Worm (Caenorhabditis elegans): Measurements from ENCODE around the gene F22H10.3.

Gene F22H10.3

ce11 chrX:16648773-16649172, 28.7 kb downstream of the F22H10.3 start:
- TF ChIP-seq W03F9.2 (tag; optimal IDR thresholded peaks at IDR 0.05), result no peak
- no peak for TF ChIP-seq him-1 (tag; optimal IDR thresholded peaks at IDR 0.05)
- TF ChIP-seq dao-5 (tag; optimal IDR thresholded peaks at IDR 0.05), result no peak

- TF ChIP-seq W03F9.2 (tag; optimal IDR thresholded peaks at IDR 0.05) (no peak), him-1 (tag; optimal IDR thresholded peaks at IDR 0.05) (no peak), dao-5 (tag; optimal IDR thresholded peaks at IDR 0.05) (no peak)
These were observed 30.3 kb downstream of the F22H10.3 start for ce11 chrX:16647222-16647621.

ce11 chrX:16644889-16645288, 32.6 kb downstream of the F22H10.3 start:
- TF ChIP-seq W03F9.2 (tag; optimal IDR thresholded peaks at IDR 0.05), result no peak
- no peak for TF ChIP-seq dao-5 (tag; optimal IDR thresholded peaks at IDR 0.05)
- no peak for TF ChIP-seq him-1 (tag; optimal IDR thresholded peaks at IDR 0.05)

- TF ChIP-seq him-1 (tag; optimal IDR thresholded peaks at IDR 0.05) (no peak), dao-5 (tag; optimal IDR thresholded peaks at IDR 0.05) (no peak), W03F9.2 (tag; optimal IDR thresholded peaks at IDR 0.05) (no peak)
These were observed 34.3 kb downstream of the F22H10.3 start for ce11 chrX:16643246-16643645.

ce11 chrX:16641678-16642077, 35.8 kb downstream of the F22H10.3 start:
- TF ChIP-seq dao-5 (tag; optimal IDR thresholded peaks at IDR 0.05) (no peak), him-1 (tag; optimal IDR thresholded peaks at IDR 0.05) (no peak)

- TF ChIP-seq W03F9.2 (tag; optimal IDR thresholded peaks at IDR 0.05) (peak; percentile 26), dao-5 (tag; optimal IDR thresholded peaks at IDR 0.05) (peak; percentile 55), him-1 (tag; optimal IDR thresholded peaks at IDR 0.05) (peak; percentile 87)
These were observed 42.8 kb downstream of the F22H10.3 start for ce11 chrX:16634708-16635107.

- no peak for TF ChIP-seq W03F9.2 (tag; optimal IDR thresholded peaks at IDR 0.05)
- no peak for TF ChIP-seq dao-5 (tag; optimal IDR thresholded peaks at IDR 0.05)
- TF ChIP-seq him-1 (tag; optimal IDR thresholded peaks at IDR 0.05), result no peak
These were observed 43.4 kb downstream of the F22H10.3 start for ce11 chrX:16634103-16634502.

ce11 chrX:16633052-16633451, 44.5 kb downstream of the F22H10.3 start, which contains the start of gene C06G1.1:
Gene C06G1.1, plus strand, starts transcription at chrX:16633352.
- TF ChIP-seq dao-5 (tag; optimal IDR thresholded peaks at IDR 0.05) (no peak), him-1 (tag; optimal IDR thresholded peaks at IDR 0.05) (no peak), W03F9.2 (tag; optimal IDR thresholded peaks at IDR 0.05) (no peak)

- TF ChIP-seq W03F9.2 (tag; optimal IDR thresholded peaks at IDR 0.05) (no peak), him-1 (tag; optimal IDR thresholded peaks at IDR 0.05) (no peak), dao-5 (tag; optimal IDR thresholded peaks at IDR 0.05) (no peak)
These were observed 45.7 kb downstream of the F22H10.3 start for ce11 chrX:16631847-16632246.

ce11 chrX:16629773-16630172, 47.7 kb downstream of the F22H10.3 start:
- TF ChIP-seq W03F9.2 (tag; optimal IDR thresholded peaks at IDR 0.05), result no peak
- no peak for TF ChIP-seq him-1 (tag; optimal IDR thresholded peaks at IDR 0.05)
- no peak for TF ChIP-seq dao-5 (tag; optimal IDR thresholded peaks at IDR 0.05)

ce11 chrX:16629168-16629567, 48.3 kb downstream of the F22H10.3 start:
- TF ChIP-seq him-1 (tag; optimal IDR thresholded peaks at IDR 0.05) (no peak), W03F9.2 (tag; optimal IDR thresholded peaks at IDR 0.05) (no peak), dao-5 (tag; optimal IDR thresholded peaks at IDR 0.05) (no peak)
